Worm (Caenorhabditis elegans) whole organism, L2 larva: ENCODE results near the gene srd-21.

ENCODE experiments used
- C34F6.9 ChIP-seq: fragments of 150-350 bp; optimal IDR thresholded peaks from 2 replicates; lab custom pipeline; 2014; ENCODE audit warnings: missing biosample characterization, missing genetic modification characterization
- F13H6.1 ChIP-seq: sonication (generic microtip); optimal IDR thresholded peaks from 2 replicates; lab custom pipeline; 2016; ENCODE audit warnings: missing genetic modification characterization, missing compliant biosample characterization
- R02D3.7 ChIP-seq: fragments of 150-350 bp; optimal IDR thresholded peaks from 2 replicates; lab custom pipeline; 2014; ENCODE audit warnings: missing biosample characterization, missing genetic modification characterization
- Y55F3AM.14 ChIP-seq: fragments of 200-800 bp; sonication (Bioruptor generic); optimal IDR thresholded peaks from 2 replicates; lab custom pipeline; 2018; ENCODE audit warnings: mild to moderate bottlenecking, missing genetic modification characterization, missing compliant biosample characterization
- alr-1 ChIP-seq: fragments of 150-350 bp; optimal IDR thresholded peaks from 2 replicates; lab custom pipeline; 2014; ENCODE audit warnings: missing biosample characterization, missing genetic modification characterization
- ceh-16 ChIP-seq: fragments of 150-350 bp; optimal IDR thresholded peaks from 2 replicates; lab custom pipeline; 2014; ENCODE audit warnings: missing biosample characterization, missing genetic modification characterization
- ceh-82 ChIP-seq: fragments of 150-350 bp; optimal IDR thresholded peaks from 2 replicates; lab custom pipeline; 2014; ENCODE audit warnings: missing biosample characterization, missing genetic modification characterization
- crh-2 ChIP-seq: sonication (generic microtip); optimal IDR thresholded peaks from 2 replicates; lab custom pipeline; 2017; ENCODE audit warnings: missing biosample characterization, missing genetic modification characterization
- dmd-4 ChIP-seq: sonication (generic microtip); optimal IDR thresholded peaks from 2 replicates; lab custom pipeline; 2017; ENCODE audit warnings: missing biosample characterization, missing genetic modification characterization
- egl-27 ChIP-seq: sonication (generic microtip); optimal IDR thresholded peaks from 3 replicates; lab custom pipeline; 2017; ENCODE audit warnings: missing biosample characterization, missing genetic modification reagents, missing genetic modification characterization
- elt-3 ChIP-seq: sonication (generic microtip); optimal IDR thresholded peaks from 2 replicates; lab custom pipeline; 2017; ENCODE audit warnings: missing biosample characterization, missing genetic modification characterization
- fos-1 ChIP-seq: fragments of 150-350 bp; optimal IDR thresholded peaks from 2 replicates; lab custom pipeline; 2014; ENCODE audit warnings: missing biosample characterization, missing genetic modification characterization
- lin-39 ChIP-seq: fragments of 150-350 bp; optimal IDR thresholded peaks from 2 replicates; lab custom pipeline; 2014; ENCODE audit warnings: missing biosample characterization, missing genetic modification reagents, missing genetic modification characterization
- lsy-2 ChIP-seq, 2 experiments: fragments of 150-350 bp in 1 of 2; sonication (generic microtip) in 1 of 2; optimal IDR thresholded peaks; 2 replicates each; lab custom pipeline; 2014 to 2017; ENCODE audit warnings: missing biosample characterization in 2 of 2, missing genetic modification characterization in 2 of 2
- mab-5 ChIP-seq: fragments of 150-350 bp; optimal IDR thresholded peaks from 2 replicates; lab custom pipeline; 2014; ENCODE audit warnings: missing biosample characterization, missing genetic modification characterization
- mbf-1 ChIP-seq: sonication (generic microtip); optimal IDR thresholded peaks from 2 replicates; lab custom pipeline; 2017; ENCODE audit warnings: missing biosample characterization, missing genetic modification characterization
- nhr-12 ChIP-seq: fragments of 150-350 bp; optimal IDR thresholded peaks from 2 replicates; lab custom pipeline; 2014; ENCODE audit warnings: missing biosample characterization, missing genetic modification characterization
- nhr-129 ChIP-seq: fragments of 150-350 bp; optimal IDR thresholded peaks from 2 replicates; lab custom pipeline; 2014; ENCODE audit warnings: missing biosample characterization, missing genetic modification characterization
- nhr-21 ChIP-seq: fragments of 150-350 bp; optimal IDR thresholded peaks from 2 replicates; lab custom pipeline; 2014; ENCODE audit warnings: missing biosample characterization, missing genetic modification characterization
- nhr-237 ChIP-seq: fragments of 150-350 bp; optimal IDR thresholded peaks from 2 replicates; lab custom pipeline; 2014; ENCODE audit warnings: missing biosample characterization, missing genetic modification characterization
- nhr-25 ChIP-seq: fragments of 150-350 bp; sonication (generic microtip); optimal IDR thresholded peaks from 3 replicates; lab custom pipeline; 2014; ENCODE audit warnings: missing biosample characterization, missing genetic modification characterization
- nhr-77 ChIP-seq: fragments of 150-350 bp; optimal IDR thresholded peaks from 2 replicates; lab custom pipeline; 2014; ENCODE audit warnings: missing biosample characterization, missing genetic modification characterization
- peb-1 ChIP-seq: fragments of 150-350 bp; optimal IDR thresholded peaks from 2 replicates; lab custom pipeline; 2014; ENCODE audit warnings: missing biosample characterization, missing genetic modification characterization
- sem-4 ChIP-seq: fragments of 150-350 bp; optimal IDR thresholded peaks from 2 replicates; lab custom pipeline; 2014; ENCODE audit warnings: missing biosample characterization, missing genetic modification reagents, missing genetic modification characterization
- skn-1 ChIP-seq: sonication (generic microtip); optimal IDR thresholded peaks from 2 replicates; lab custom pipeline; 2017; ENCODE audit warnings: missing biosample characterization, missing genetic modification characterization
- sma-3 ChIP-seq: sonication (generic microtip); optimal IDR thresholded peaks from 2 replicates; lab custom pipeline; 2016; ENCODE audit warnings: missing genetic modification reagents, missing genetic modification characterization, missing compliant biosample characterization
- sma-9 ChIP-seq, 2 experiments: fragments of 150-350 bp in 1 of 2; sonication (generic microtip) in 1 of 2; optimal IDR thresholded peaks; 2 replicates each; lab custom pipeline; 2014 to 2016; ENCODE audit warnings: missing genetic modification characterization in 2 of 2, mild to moderate bottlenecking in 1 of 2, missing biosample characterization in 1 of 2, missing compliant biosample characterization in 1 of 2, missing genetic modification reagents in 1 of 2, moderate library complexity in 1 of 2
- snpc-4 ChIP-seq: fragments of 150-350 bp; optimal IDR thresholded peaks from 2 replicates; lab custom pipeline; 2014; ENCODE audit warnings: missing biosample characterization, missing genetic modification characterization
- unc-39 ChIP-seq: fragments of 150-350 bp; optimal IDR thresholded peaks from 2 replicates; lab custom pipeline; 2014; ENCODE audit warnings: missing biosample characterization, missing genetic modification characterization
- unc-55 ChIP-seq: fragments of 150-350 bp; sonication (generic microtip); optimal IDR thresholded peaks from 3 replicates; lab custom pipeline; 2014; ENCODE audit warnings: missing biosample characterization, missing genetic modification reagents, missing genetic modification characterization
- zag-1 ChIP-seq: fragments of 150-350 bp; optimal IDR thresholded peaks from 2 replicates; lab custom pipeline; 2014; ENCODE audit warnings: missing biosample characterization, missing genetic modification characterization
- ztf-1 ChIP-seq: fragments of 200-800 bp; sonication (Bioruptor generic); conservative IDR thresholded peaks from 2 replicates; pipeline ENCODE4 v1.3.6; 2022; ENCODE audit warnings: missing genetic modification characterization, missing compliant biosample characterization
- ztf-11 ChIP-seq: sonication (generic microtip); optimal IDR thresholded peaks from 2 replicates; lab custom pipeline; 2017; ENCODE audit warnings: missing biosample characterization, missing genetic modification characterization

The srd-21 gene

ce11 chrV:16610094-16610493 is 19.6 kb upstream of the srd-21 start:
- TF ChIP-seq nhr-21 (no peak), dmd-4 (tag; lab: Kevin White, UChicago) (no peak), C34F6.9 (no peak), ceh-82 (tag; lab: Kevin White, UChicago) (no peak), snpc-4 (tag; lab: Kevin White, UChicago) (no peak), skn-1 (tag; lab: Kevin White, UChicago) (no peak), nhr-77 (tag; lab: Kevin White, UChicago) (no peak), nhr-237 (tag; lab: Kevin White, UChicago) (no peak), crh-2 (peak; percentile 13), nhr-129 (tag; lab: Kevin White, UChicago) (no peak), peb-1 (tag; lab: Kevin White, UChicago) (no peak), zag-1 (tag; lab: Kevin White, UChicago) (no peak), nhr-25 (tag; lab: Kevin White, UChicago) (no peak), unc-39 (no peak), sma-9 (GFP tag; optimal IDR thresholded peaks at IDR 0.05; lab: Kevin White, UChicago) (peak; percentile 10), sma-9 (tag; optimal IDR thresholded peaks at IDR 0.05; lab: Kevin White, UChicago) (no peak), fos-1 (tag; lab: Kevin White, UChicago) (peak; percentile 84), nhr-12 (tag; lab: Kevin White, UChicago) (no peak), lsy-2 (tag; optimal IDR thresholded peaks at IDR 0.05; lab: Kevin White, UChicago) (no peak)
- TF ChIP-seq, all 48 proteins: peak for 3

DNA sequence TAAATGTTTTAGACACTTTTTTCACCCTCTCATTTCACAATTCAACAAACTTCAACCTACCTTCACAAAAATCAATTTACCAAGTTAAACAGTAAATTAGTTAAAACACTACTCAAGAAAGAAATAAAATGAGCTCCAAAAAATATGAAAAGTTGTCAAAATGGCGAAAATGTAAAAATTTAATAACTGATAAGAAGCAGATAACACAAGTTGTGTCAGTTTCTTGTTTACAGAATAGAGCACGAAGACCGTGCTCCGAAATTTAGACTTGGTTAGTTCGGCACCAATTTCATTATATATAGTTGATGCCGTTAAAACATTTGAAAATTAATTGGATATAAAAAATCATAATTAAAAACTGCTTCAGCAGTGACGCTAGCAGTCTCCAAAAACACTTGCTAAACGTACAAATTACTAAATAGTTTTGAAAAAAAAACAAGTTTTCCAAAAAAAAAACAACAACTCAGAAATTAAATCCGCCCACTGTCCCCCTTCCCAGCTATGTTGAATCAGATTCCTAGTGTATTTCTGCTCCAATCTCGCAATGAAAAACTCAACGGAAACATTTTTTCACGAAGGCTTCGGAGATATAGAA is 18.8 kb upstream of the srd-21 start, which contains the start of gene srw-54:
Gene srw-54 (plus strand): TSS at position 545 of the 595 bp plus-strand sequence.
- TF ChIP-seq fos-1 (tag; lab: Kevin White, UChicago) (peak; percentile 49), snpc-4 (tag; lab: Kevin White, UChicago) (no peak)

ce11 chrV:16617462-16617861 is 12.2 kb upstream of the srd-21 start, which contains the start of gene Y70C5A.4:
Y70C5A.4 (plus strand) TSS chrV:16617762.
- no peak for TF ChIP-seq ceh-82 (tag; lab: Kevin White, UChicago)
- TF ChIP-seq, all 48 proteins: peak for 0

ce11 chrV:16620874-16621273 is 8.8 kb upstream of the srd-21 start, which contains the start of gene Y70C5A.3:
Y70C5A.3 (minus strand) TSS chrV:16620923.
- TF ChIP-seq ceh-16 (no peak), nhr-129 (tag; lab: Kevin White, UChicago) (no peak), fos-1 (tag; lab: Kevin White, UChicago) (peak; percentile 22), mab-5 (no peak), unc-39 (no peak), zag-1 (tag; lab: Kevin White, UChicago) (no peak)

ce11 chrV:16621894-16622293 is 7.8 kb upstream of the srd-21 start:
- no peak for TF ChIP-seq skn-1 (tag; lab: Kevin White, UChicago)
- no peak for TF ChIP-seq nhr-237 (tag; lab: Kevin White, UChicago)
- no peak for TF ChIP-seq R02D3.7
- no peak for TF ChIP-seq mbf-1 (tag; lab: Kevin White, UChicago)
- no peak for TF ChIP-seq Y55F3AM.14 (GFP tag; lab: Kevin White, UChicago)
- no peak for TF ChIP-seq elt-3 (tag; lab: Kevin White, UChicago)

DNA sequence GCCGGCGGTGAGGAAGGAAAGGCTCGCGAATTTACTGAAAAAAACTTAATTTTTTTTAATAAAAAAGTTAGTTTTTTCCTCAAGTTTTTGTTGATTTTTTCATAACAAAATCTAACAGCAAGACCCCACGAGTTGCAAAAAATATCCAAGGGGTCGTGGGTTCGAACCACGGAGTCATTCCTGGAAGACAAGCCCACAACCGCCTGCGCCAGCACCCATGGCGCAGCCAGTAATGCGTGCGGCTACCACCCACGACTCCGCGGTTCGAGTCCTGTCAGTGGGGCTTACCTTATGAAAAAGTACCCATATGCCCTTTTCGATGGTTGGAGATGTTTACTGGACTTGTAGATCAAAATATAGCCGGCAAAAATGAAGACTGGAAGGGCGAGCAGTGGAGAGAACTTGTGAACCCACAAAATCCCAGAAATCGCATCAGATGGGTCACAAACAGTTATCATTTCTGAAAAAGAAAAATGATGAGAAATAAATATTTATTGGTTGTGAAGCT is 6.9 kb upstream of the srd-21 start, which contains the start of gene Y70C5A.2:
Gene Y70C5A.2 (minus strand): TSS at position 458 of the 508 bp plus-strand sequence.
- no peak for TF ChIP-seq nhr-77 (tag; lab: Kevin White, UChicago)
- no peak for TF ChIP-seq ceh-82 (tag; lab: Kevin White, UChicago)
- TF ChIP-seq elt-3 (tag; lab: Kevin White, UChicago) = no peak
- no peak for TF ChIP-seq dmd-4 (tag; lab: Kevin White, UChicago)
- TF ChIP-seq ztf-1 (GFP tag; lab: Robert Waterston, UW) = no peak
- no peak for TF ChIP-seq mbf-1 (tag; lab: Kevin White, UChicago)
- TF ChIP-seq alr-1 (tag; lab: Kevin White, UChicago) = no peak
- TF ChIP-seq unc-55 (GFP tag; lab: Kevin White, UChicago) = no peak
- no peak for TF ChIP-seq F13H6.1 (tag; lab: Kevin White, UChicago)
- TF ChIP-seq lin-39 (tag; lab: Kevin White, UChicago) = no peak
- TF ChIP-seq ceh-16 = no peak
- no peak for TF ChIP-seq egl-27 (tag; lab: Kevin White, UChicago)
- TF ChIP-seq lsy-2 (tag; optimal IDR thresholded peaks at IDR 0.05; lab: Kevin White, UChicago) = no peak
- no peak for TF ChIP-seq peb-1 (tag; lab: Kevin White, UChicago)
- no peak for TF ChIP-seq ztf-11
- no peak for TF ChIP-seq sma-3 (GFP tag; lab: Kevin White, UChicago)
- no peak for TF ChIP-seq sem-4 (tag; lab: Kevin White, UChicago)
- no peak for TF ChIP-seq sma-9 (GFP tag; optimal IDR thresholded peaks at IDR 0.05; lab: Kevin White, UChicago)
- TF ChIP-seq sma-9 (tag; optimal IDR thresholded peaks at IDR 0.05; lab: Kevin White, UChicago) = no peak
- no peak for TF ChIP-seq Y55F3AM.14 (GFP tag; lab: Kevin White, UChicago)
- TF ChIP-seq snpc-4 (tag; lab: Kevin White, UChicago) = no peak
